Worm (Caenorhabditis elegans): ENCODE measurements around the gene gpa-17.

Gene gpa-17

DNA sequence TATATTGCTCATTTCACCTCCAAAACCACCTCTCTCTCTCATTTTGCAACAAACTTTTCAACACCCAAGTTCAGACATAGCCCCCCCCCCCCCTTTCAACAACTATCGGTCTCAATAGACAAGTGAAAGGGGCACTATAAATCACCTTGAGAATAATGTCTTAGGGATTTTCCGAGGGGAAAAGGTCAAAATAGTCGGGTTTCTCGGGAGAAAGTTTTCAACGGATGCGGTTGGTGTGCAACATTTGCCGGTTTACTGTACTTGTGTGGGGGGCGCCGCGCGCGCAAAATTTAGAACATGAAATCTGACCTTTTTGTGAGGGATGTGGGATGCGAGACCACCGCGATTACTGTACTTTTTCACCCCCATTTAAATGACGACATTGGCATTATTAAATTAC, 48.2 kb downstream of the gpa-17 start:
- TF ChIP-seq hlh-11 (tag; optimal IDR thresholded peaks at IDR 0.05) = no peak
- TF ChIP-seq dmd-9 (GFP tag; IDR thresholded peaks at IDR 0.05) = no peak
- no peak for TF ChIP-seq R02D3.7 (tag; optimal IDR thresholded peaks at IDR 0.05)
- no peak for TF ChIP-seq ceh-20 (GFP tag; IDR thresholded peaks at IDR 0.05)
- TF ChIP-seq nhr-41 (GFP tag; IDR thresholded peaks at IDR 0.05) = no peak
- no peak for TF ChIP-seq dpl-1 (GFP tag; optimal IDR thresholded peaks at IDR 0.05)
- TF ChIP-seq F10B5.3 (tag; optimal IDR thresholded peaks at IDR 0.05) = no peak
- TF ChIP-seq F26F4.8 (GFP tag; conservative IDR thresholded peaks at IDR 0.05) = no peak
- no peak for TF ChIP-seq daf-19 (GFP tag; conservative IDR thresholded peaks at IDR 0.05)
- no peak for TF ChIP-seq egl-27 (tag; optimal IDR thresholded peaks at IDR 0.05)
- TF ChIP-seq cey-2 (tag; optimal IDR thresholded peaks at IDR 0.05; ENCODE audit: borderline replicate concordance, insufficient read depth) = no peak
- TF ChIP-seq unc-39 (tag; optimal IDR thresholded peaks at IDR 0.05) = no peak
- no peak for TF ChIP-seq ceh-28 (tag; optimal IDR thresholded peaks at IDR 0.05)
- TF ChIP-seq lim-7 (GFP tag; IDR thresholded peaks at IDR 0.05) = no peak
- no peak for TF ChIP-seq nhr-25 (tag; optimal IDR thresholded peaks at IDR 0.05; ENCODE audit: borderline replicate concordance, insufficient read depth)
- no peak for TF ChIP-seq spr-3 (GFP tag; optimal IDR thresholded peaks at IDR 0.05)
- no peak for TF ChIP-seq dmd-8 (GFP tag; IDR thresholded peaks at IDR 0.05)
- no peak for TF ChIP-seq ceh-32 (tag; optimal IDR thresholded peaks at IDR 0.05; ENCODE audit: poor library complexity)

DNA sequence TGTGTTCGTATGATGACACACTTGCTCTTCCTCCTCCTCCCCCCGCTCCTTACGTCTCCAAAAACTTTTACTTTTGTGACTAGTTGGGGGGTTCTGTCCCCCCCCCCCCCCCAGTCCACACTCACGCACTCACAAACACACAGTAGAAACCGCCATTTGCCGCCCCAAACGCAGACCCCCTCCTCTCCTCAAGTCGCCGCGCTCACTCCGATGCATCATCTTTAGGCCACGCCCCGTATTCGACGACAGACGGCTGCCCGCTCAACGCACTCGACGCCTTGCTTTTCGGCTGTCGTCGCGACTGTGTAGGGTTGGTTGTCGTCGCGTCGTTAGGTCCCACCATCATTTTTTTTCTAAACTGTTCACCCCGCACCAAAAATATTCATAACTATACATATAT, 49.8 kb downstream of the gpa-17 start, which contains the start of gene zmp-2:
zmp-2 (plus strand) TSS at position 247 of the 400 bp plus-strand sequence.
- TF ChIP-seq ceh-20 (GFP tag; IDR thresholded peaks at IDR 0.05) (no peak), hlh-11 (tag; optimal IDR thresholded peaks at IDR 0.05) (peak; percentile 4), set-16 (GFP tag; IDR thresholded peaks at IDR 0.05) (peak; percentile 86)
